Fruit fly (Drosophila melanogaster): Measurements from ENCODE around the gene CG34106.

Gene CG34106

DNA sequence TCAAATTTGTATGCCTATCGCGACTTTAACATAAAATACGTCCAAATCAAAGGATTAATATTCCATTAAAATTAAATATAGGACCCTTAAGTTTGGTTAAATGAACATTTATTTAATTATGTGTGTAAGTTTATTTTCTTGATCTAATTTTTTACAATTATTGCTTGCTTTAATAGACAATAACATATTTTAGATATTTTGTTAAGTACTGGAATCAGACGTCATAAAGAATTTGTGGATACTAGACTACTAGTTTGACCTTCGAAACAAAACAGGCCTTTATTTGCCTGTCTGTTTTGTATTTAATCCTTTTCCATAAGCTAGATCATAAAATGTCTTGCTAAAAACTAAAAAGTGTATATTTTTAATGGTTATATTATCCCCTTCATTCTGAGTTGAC is 42.4 kb downstream of the CG34106 start, which contains the start of gene CG34169:
TSS of gene CG34169 (plus strand) at position 301 of the 400 bp plus-strand sequence.
- TF ChIP-seq Clk (GFP tag; optimal IDR thresholded peaks at IDR 0.05) (no peak), kay (GFP tag; ENCODE audit: borderline replicate concordance) (no peak), CG5204 (GFP tag; optimal IDR thresholded peaks at IDR 0.05) (no peak), Hr96 (GFP tag; optimal IDR thresholded peaks at IDR 0.05) (no peak), CG7045 (GFP tag; optimal IDR thresholded peaks at IDR 0.05) (no peak), CG12768 (GFP tag; optimal IDR thresholded peaks at IDR 0.05) (no peak), CG11617 (GFP tag; optimal IDR thresholded peaks at IDR 0.05) (no peak), CG7101 (tag; optimal IDR thresholded peaks at IDR 0.05) (no peak), toe (GFP tag; optimal IDR thresholded peaks at IDR 0.05) (no peak), Crg-1 (GFP tag; optimal IDR thresholded peaks at IDR 0.05) (no peak), pad (GFP tag; optimal IDR thresholded peaks at IDR 0.05) (no peak), cnc (optimal IDR thresholded peaks at IDR 0.05) (no peak), ovo (GFP tag; optimal IDR thresholded peaks at IDR 0.05) (no peak), tj (GFP tag; optimal IDR thresholded peaks at IDR 0.05) (no peak), cic (GFP tag; optimal IDR thresholded peaks at IDR 0.05) (no peak), CG33017 (tag; optimal IDR thresholded peaks at IDR 0.05) (no peak), CG1620 (GFP tag; optimal IDR thresholded peaks at IDR 0.05) (no peak)

dm6 chr2L:17176318-17176717 is 45.5 kb downstream of the CG34106 start, which contains the start of gene Gr36a:
Gr36a (plus strand) TSS chr2L:17176618.
- TF ChIP-seq ovo (GFP tag; optimal IDR thresholded peaks at IDR 0.05): no peak

DNA sequence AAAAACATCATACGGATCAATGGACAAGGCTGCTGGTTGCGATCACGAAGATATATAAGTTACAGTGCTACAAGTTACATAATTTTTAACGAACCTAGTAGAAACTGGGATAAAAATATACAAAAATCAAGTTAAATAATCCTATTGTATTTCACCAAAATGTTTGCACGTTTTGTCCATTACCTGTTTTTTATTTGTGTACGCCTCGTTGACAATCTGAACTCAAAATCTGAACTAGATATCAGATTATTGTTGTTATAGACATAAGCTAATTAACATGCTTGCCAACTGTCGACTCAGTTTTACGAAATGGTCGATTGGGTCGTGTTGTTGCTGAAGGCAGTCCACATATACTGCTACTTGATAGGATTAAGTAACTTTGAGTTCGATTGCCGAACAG is 47.6 kb downstream of the CG34106 start, which contains the start of gene Gr36b:
TSS of gene Gr36b (plus strand) at position 301 of the 400 bp plus-strand sequence.
- TF ChIP-seq CG11617 (GFP tag; optimal IDR thresholded peaks at IDR 0.05): no peak
- no peak for TF ChIP-seq tj (GFP tag; optimal IDR thresholded peaks at IDR 0.05)
- no peak for TF ChIP-seq pad (GFP tag; optimal IDR thresholded peaks at IDR 0.05)

DNA sequence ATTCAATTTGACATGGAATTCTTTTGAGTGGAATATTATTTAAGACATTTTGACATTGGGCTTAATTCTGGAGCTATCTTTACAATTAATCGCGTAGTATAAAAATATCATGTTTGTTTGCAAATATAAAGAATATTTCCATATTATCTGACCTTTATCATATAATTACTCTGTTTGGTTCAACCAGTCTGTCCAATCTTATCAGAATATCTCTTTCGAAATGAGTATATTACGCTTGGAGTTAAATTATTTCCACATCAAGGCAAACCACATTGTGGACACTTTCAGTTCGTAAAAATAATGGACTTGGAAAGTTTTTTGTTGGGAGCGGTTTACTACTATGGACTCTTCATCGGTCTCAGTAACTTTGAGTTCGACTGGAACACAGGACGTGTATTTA is 49.2 kb downstream of the CG34106 start, which contains the start of gene Gr36c:
TSS of gene Gr36c (plus strand) at position 301 of the 400 bp plus-strand sequence.
- TF ChIP-seq Hr96 (GFP tag; optimal IDR thresholded peaks at IDR 0.05) (no peak), Crg-1 (GFP tag; optimal IDR thresholded peaks at IDR 0.05) (no peak), CG7101 (tag; optimal IDR thresholded peaks at IDR 0.05) (no peak), CG5204 (GFP tag; optimal IDR thresholded peaks at IDR 0.05) (no peak), ovo (GFP tag; optimal IDR thresholded peaks at IDR 0.05) (no peak), bab1 (GFP tag; optimal IDR thresholded peaks at IDR 0.05) (no peak), kay (GFP tag; ENCODE audit: borderline replicate concordance) (no peak), CG12768 (GFP tag; optimal IDR thresholded peaks at IDR 0.05) (no peak), CG1620 (GFP tag; optimal IDR thresholded peaks at IDR 0.05) (no peak), CG33017 (tag; optimal IDR thresholded peaks at IDR 0.05) (no peak), Clk (GFP tag; optimal IDR thresholded peaks at IDR 0.05) (no peak), CG7045 (GFP tag; optimal IDR thresholded peaks at IDR 0.05) (no peak), CG11617 (GFP tag; optimal IDR thresholded peaks at IDR 0.05) (no peak), toe (GFP tag; optimal IDR thresholded peaks at IDR 0.05) (no peak), pad (GFP tag; optimal IDR thresholded peaks at IDR 0.05) (no peak), tj (GFP tag; optimal IDR thresholded peaks at IDR 0.05) (no peak), cic (GFP tag; optimal IDR thresholded peaks at IDR 0.05) (no peak), Mnt (GFP tag; optimal IDR thresholded peaks at IDR 0.05) (no peak)

- TF ChIP-seq Crg-1 (GFP tag; optimal IDR thresholded peaks at IDR 0.05): no peak
- TF ChIP-seq CG7101 (tag; optimal IDR thresholded peaks at IDR 0.05): no peak
- TF ChIP-seq CG33017 (tag; optimal IDR thresholded peaks at IDR 0.05): no peak
- no peak for TF ChIP-seq bab1 (GFP tag; optimal IDR thresholded peaks at IDR 0.05)
- no peak for TF ChIP-seq CG1620 (GFP tag; optimal IDR thresholded peaks at IDR 0.05)
- no peak for TF ChIP-seq cic (GFP tag; optimal IDR thresholded peaks at IDR 0.05)
- no peak for TF ChIP-seq CG7045 (GFP tag; optimal IDR thresholded peaks at IDR 0.05)
- no peak for TF ChIP-seq Clk (GFP tag; optimal IDR thresholded peaks at IDR 0.05)
- no peak for TF ChIP-seq CG11617 (GFP tag; optimal IDR thresholded peaks at IDR 0.05)
- no peak for TF ChIP-seq ovo (GFP tag; optimal IDR thresholded peaks at IDR 0.05)
- TF ChIP-seq CG12768 (GFP tag; optimal IDR thresholded peaks at IDR 0.05): no peak
These were observed 50.8 kb downstream of the CG34106 start, which contains the start of gene Grl36a for dm6 chr2L:17181638-17182037. Grl36a (plus strand) TSS chr2L:17181938.

dm6 chr2L:17195197-17195596 is 64.4 kb downstream of the CG34106 start:
- TF ChIP-seq ovo (GFP tag; optimal IDR thresholded peaks at IDR 0.05) (no peak), Clk (GFP tag; optimal IDR thresholded peaks at IDR 0.05) (no peak), bab1 (GFP tag; optimal IDR thresholded peaks at IDR 0.05) (no peak), Hr96 (GFP tag; optimal IDR thresholded peaks at IDR 0.05) (no peak), CG11617 (GFP tag; optimal IDR thresholded peaks at IDR 0.05) (no peak), CG7101 (tag; optimal IDR thresholded peaks at IDR 0.05) (no peak), toe (GFP tag; optimal IDR thresholded peaks at IDR 0.05) (no peak), kay (GFP tag; ENCODE audit: borderline replicate concordance) (no peak)

dm6 chr2L:17201777-17202176 is 71.0 kb downstream of the CG34106 start:
- TF ChIP-seq cic (GFP tag; optimal IDR thresholded peaks at IDR 0.05): no peak
- no peak for TF ChIP-seq Mnt (GFP tag; optimal IDR thresholded peaks at IDR 0.05)
- TF ChIP-seq CG12768 (GFP tag; optimal IDR thresholded peaks at IDR 0.05): no peak

DNA sequence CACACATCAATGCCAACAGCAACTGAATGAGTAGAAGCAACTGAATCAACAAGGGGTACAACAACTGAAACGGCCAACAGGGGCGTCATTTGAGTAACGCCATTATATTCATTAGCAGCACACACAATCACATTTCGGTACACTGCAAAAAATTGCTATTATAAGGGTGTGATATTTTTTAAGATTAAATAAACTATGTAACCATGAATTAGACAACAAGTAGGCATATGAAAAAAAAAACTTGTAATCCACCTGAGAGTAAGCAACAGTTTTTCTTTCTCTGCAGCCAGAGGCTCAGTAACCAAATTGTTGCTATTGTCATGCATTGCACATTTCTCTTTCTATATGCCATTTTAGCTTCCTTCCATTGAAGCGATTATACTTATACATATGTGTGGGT is 73.0 kb downstream of the CG34106 start:
- TF ChIP-seq tj (GFP tag; optimal IDR thresholded peaks at IDR 0.05) (no peak), CG33017 (tag; optimal IDR thresholded peaks at IDR 0.05) (no peak), CG12768 (GFP tag; optimal IDR thresholded peaks at IDR 0.05) (no peak), kay (GFP tag; ENCODE audit: borderline replicate concordance) (no peak), cic (GFP tag; optimal IDR thresholded peaks at IDR 0.05) (no peak), CG1620 (GFP tag; optimal IDR thresholded peaks at IDR 0.05) (no peak), bab1 (GFP tag; optimal IDR thresholded peaks at IDR 0.05) (no peak), pad (GFP tag; optimal IDR thresholded peaks at IDR 0.05) (no peak), Crg-1 (GFP tag; optimal IDR thresholded peaks at IDR 0.05) (no peak), Hr96 (GFP tag; optimal IDR thresholded peaks at IDR 0.05) (no peak), CG11617 (GFP tag; optimal IDR thresholded peaks at IDR 0.05) (no peak), CG5204 (GFP tag; optimal IDR thresholded peaks at IDR 0.05) (no peak), ovo (GFP tag; optimal IDR thresholded peaks at IDR 0.05) (no peak), cnc (optimal IDR thresholded peaks at IDR 0.05) (no peak), CG7045 (GFP tag; optimal IDR thresholded peaks at IDR 0.05) (no peak), CG7101 (tag; optimal IDR thresholded peaks at IDR 0.05) (no peak), CG14711 (tag; optimal IDR thresholded peaks at IDR 0.05) (no peak), Mnt (GFP tag; optimal IDR thresholded peaks at IDR 0.05) (no peak), Clk (GFP tag; optimal IDR thresholded peaks at IDR 0.05) (no peak)

All from whole organism, adult.